Worm (Caenorhabditis elegans): ENCODE measurements around the gene scl-10.

scl-10 gene

DNA sequence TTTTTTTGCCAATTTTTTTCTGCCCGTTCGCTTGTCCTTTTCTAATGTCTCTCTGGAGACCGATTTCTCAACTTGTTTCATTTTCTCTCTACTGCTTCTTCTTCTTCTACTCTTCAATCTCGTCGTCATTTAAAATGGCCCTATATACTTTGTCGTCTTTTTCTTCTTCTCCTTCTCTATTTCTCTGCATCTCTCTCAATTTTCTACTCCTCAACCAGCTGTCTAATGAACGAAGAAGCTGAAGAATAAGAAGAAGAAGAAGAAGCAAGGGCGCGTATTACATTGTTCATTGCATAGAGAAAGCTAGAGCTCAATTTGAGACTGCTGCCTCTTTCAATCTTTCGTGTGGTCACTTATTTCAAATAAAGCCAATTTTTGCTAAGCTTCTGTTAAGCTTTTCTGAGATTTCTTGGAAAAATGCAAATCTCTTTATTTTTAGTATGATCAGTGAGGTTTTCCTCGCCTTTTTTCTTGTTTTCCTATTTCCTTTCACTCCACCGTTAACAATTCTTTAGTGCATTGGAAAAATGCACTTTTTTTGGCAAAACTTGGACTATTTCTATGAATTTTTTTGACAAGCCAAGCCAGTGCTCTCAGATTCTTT lies 32.4 kb upstream of the scl-10 start (continued):
- no peak for TF ChIP-seq C38D4.7 (GFP tag; optimal IDR thresholded peaks at IDR 0.05)
- TF ChIP-seq nhr-232 (tag; optimal IDR thresholded peaks at IDR 0.05): no peak
- peak; percentile 56 for TF ChIP-seq unc-42 (tag; optimal IDR thresholded peaks at IDR 0.05)
- no peak for TF ChIP-seq ztf-16 (tag; optimal IDR thresholded peaks at IDR 0.05)
- no peak for TF ChIP-seq pag-3 (tag; optimal IDR thresholded peaks at IDR 0.05; ENCODE audit: borderline replicate concordance)
- no peak for TF ChIP-seq ceh-2 (tag; optimal IDR thresholded peaks at IDR 0.05)
- TF ChIP-seq ceh-34 (tag; optimal IDR thresholded peaks at IDR 0.05): no peak
- no peak for TF ChIP-seq ceh-22 (tag; optimal IDR thresholded peaks at IDR 0.05)
- TF ChIP-seq tbx-2 (tag; optimal IDR thresholded peaks at IDR 0.05): peak; percentile 35

DNA sequence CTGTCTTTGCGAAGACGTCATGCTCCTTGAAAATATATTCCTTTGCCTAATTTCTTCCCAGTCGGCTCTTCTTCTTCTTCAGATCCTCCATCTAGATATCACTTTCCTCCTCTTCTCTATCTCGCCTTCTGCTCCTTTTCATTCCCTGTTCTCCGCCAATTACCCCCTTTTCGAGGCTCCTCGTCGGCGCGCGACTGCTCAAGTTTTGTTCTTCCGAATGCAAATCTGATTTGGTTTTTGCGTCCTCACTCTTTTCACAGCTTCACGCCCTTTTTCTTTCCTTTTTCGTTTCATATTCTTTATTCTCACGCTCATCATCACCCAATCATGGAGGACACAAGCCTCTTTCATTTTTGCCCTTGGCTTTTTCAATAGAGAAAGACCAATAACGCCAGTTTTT lies 31.4 kb upstream of the scl-10 start:
- TF ChIP-seq unc-42 (tag; optimal IDR thresholded peaks at IDR 0.05) (peak; percentile 82), sox-4 (tag; optimal IDR thresholded peaks at IDR 0.05) (peak; percentile 16), madf-2 (tag; optimal IDR thresholded peaks at IDR 0.05) (no peak)

ce11 chrIV:13021006-13021405 lies 27.3 kb upstream of the scl-10 start:
- no peak for TF ChIP-seq T23F11.4 (GFP tag; optimal IDR thresholded peaks at IDR 0.05)
- no peak for TF ChIP-seq ceh-6 (GFP tag; optimal IDR thresholded peaks at IDR 0.05)
- TF ChIP-seq che-1 (tag; optimal IDR thresholded peaks at IDR 0.05): no peak
- TF ChIP-seq odd-2 (tag; optimal IDR thresholded peaks at IDR 0.05): no peak
- no peak for TF ChIP-seq C38D4.7 (GFP tag; optimal IDR thresholded peaks at IDR 0.05)
- TF ChIP-seq unc-86 (tag; optimal IDR thresholded peaks at IDR 0.05): no peak
- no peak for TF ChIP-seq lin-11 (tag; optimal IDR thresholded peaks at IDR 0.05)
- no peak for TF ChIP-seq ceh-2 (tag; optimal IDR thresholded peaks at IDR 0.05)
- TF ChIP-seq pros-1 (tag; optimal IDR thresholded peaks at IDR 0.05): no peak
- no peak for TF ChIP-seq K09A11.1 (tag; optimal IDR thresholded peaks at IDR 0.05; ENCODE audit: insufficient read depth)
- TF ChIP-seq rnt-1 (tag; optimal IDR thresholded peaks at IDR 0.05): no peak
- TF ChIP-seq fkh-10 (GFP tag; optimal IDR thresholded peaks at IDR 0.05): no peak
- no peak for TF ChIP-seq pax-1 (tag; optimal IDR thresholded peaks at IDR 0.05)

ce11 chrIV:13022892-13023291 lies 25.4 kb upstream of the scl-10 start:
- TF ChIP-seq ets-4 (tag; optimal IDR thresholded peaks at IDR 0.05): no peak
- TF ChIP-seq tbx-2 (tag; optimal IDR thresholded peaks at IDR 0.05): peak; percentile 21
- TF ChIP-seq C08G9.2 (tag; optimal IDR thresholded peaks at IDR 0.05): peak; percentile 36
- TF ChIP-seq unc-42 (tag; optimal IDR thresholded peaks at IDR 0.05): no peak
- peak; percentile 54 for TF ChIP-seq hlh-6 (tag; optimal IDR thresholded peaks at IDR 0.05)
- no peak for TF ChIP-seq ama-1 (optimal IDR thresholded peaks at IDR 0.05)
- peak; percentile 57 for TF ChIP-seq fax-1 (tag; optimal IDR thresholded peaks at IDR 0.05)
- TF ChIP-seq ceh-18 (tag; optimal IDR thresholded peaks at IDR 0.05): no peak
- peak; percentile 55 for TF ChIP-seq elt-4 (tag; optimal IDR thresholded peaks at IDR 0.05)
- TF ChIP-seq zip-5 (tag; optimal IDR thresholded peaks at IDR 0.05): no peak
- TF ChIP-seq C38D4.7 (GFP tag; optimal IDR thresholded peaks at IDR 0.05): no peak

- TF ChIP-seq ceh-19 (GFP tag; optimal IDR thresholded peaks at IDR 0.05): peak; percentile 33
- peak; percentile 20 for TF ChIP-seq ceh-18 (tag; optimal IDR thresholded peaks at IDR 0.05)
- peak; percentile 1 for TF ChIP-seq fkh-6 (tag; optimal IDR thresholded peaks at IDR 0.05)
- no peak for TF ChIP-seq K09A11.1 (tag; optimal IDR thresholded peaks at IDR 0.05; ENCODE audit: insufficient read depth)
- no peak for TF ChIP-seq C38D4.7 (GFP tag; optimal IDR thresholded peaks at IDR 0.05)
- TF ChIP-seq fax-1 (tag; optimal IDR thresholded peaks at IDR 0.05): peak; percentile 2
- no peak for TF ChIP-seq ceh-48 (tag; optimal IDR thresholded peaks at IDR 0.05)
- TF ChIP-seq unc-42 (tag; optimal IDR thresholded peaks at IDR 0.05): peak; percentile 93
- TF ChIP-seq nfya-1 (tag; optimal IDR thresholded peaks at IDR 0.05): peak; percentile 33
- TF ChIP-seq ceh-31 (tag; optimal IDR thresholded peaks at IDR 0.05): peak; percentile 36
Observed at ce11 chrIV:13025853-13026343, 22.4 kb upstream of the scl-10 start.

Measured in whole organism, late embryonic.